Worm (Caenorhabditis elegans) whole organism, midembryonic: ENCODE data around the gene clec-7.

Experiments used
- flt-1 ChIP-seq: fragments of 200-800 bp; sonication (Bioruptor generic); IDR thresholded peaks from 2 replicates; pipeline ENCODE4 v1.3.6; 2022; ENCODE audit warnings: missing genetic modification characterization, missing compliant biosample characterization
- klf-2 ChIP-seq: fragments of 200-800 bp; sonication (Bioruptor generic); conservative IDR thresholded peaks from 2 replicates; pipeline ENCODE4 v1.3.6; 2022; ENCODE audit warnings: missing genetic modification reagents, missing genetic modification characterization, missing compliant biosample characterization
- tab-1 ChIP-seq: fragments of 200-800 bp; sonication (Bioruptor generic); IDR thresholded peaks from 2 replicates; pipeline ENCODE4 v1.3.6; 2022; ENCODE audit warnings: missing genetic modification characterization, missing compliant biosample characterization
- ztf-23 ChIP-seq: fragments of 200-800 bp; sonication (Bioruptor generic); IDR thresholded peaks from 2 replicates; pipeline ENCODE4 v1.3.6; 2022; ENCODE audit warnings: missing genetic modification reagents, missing genetic modification characterization, missing compliant biosample characterization
- ztf-29 ChIP-seq: fragments of 200-800 bp; sonication (Bioruptor generic); IDR thresholded peaks from 2 replicates; pipeline ENCODE4 v1.3.6; 2022; ENCODE audit warnings: missing genetic modification reagents, missing genetic modification characterization, missing compliant biosample characterization

ce11 chrV:7325285-7325684, 2.9 kb upstream of the clec-7 start, which contains the start of gene srx-92:
- TF ChIP-seq tab-1 (GFP tag; lab: Robert Waterston, UW) (no peak), flt-1 (GFP tag; lab: Robert Waterston, UW) (no peak), klf-2 (GFP tag; lab: Robert Waterston, UW) (no peak), ztf-23 (GFP tag; lab: Robert Waterston, UW) (no peak), ztf-29 (GFP tag; lab: Robert Waterston, UW) (no peak)
